Worm (Caenorhabditis elegans): ENCODE measurements around the gene W03G1.2.

W03G1.2 gene

ce11 chrIV:563417-563816, 39.0 kb downstream of the W03G1.2 start:
- TF ChIP-seq unc-62 (GFP tag; optimal IDR thresholded peaks at IDR 0.05) = no peak

DNA sequence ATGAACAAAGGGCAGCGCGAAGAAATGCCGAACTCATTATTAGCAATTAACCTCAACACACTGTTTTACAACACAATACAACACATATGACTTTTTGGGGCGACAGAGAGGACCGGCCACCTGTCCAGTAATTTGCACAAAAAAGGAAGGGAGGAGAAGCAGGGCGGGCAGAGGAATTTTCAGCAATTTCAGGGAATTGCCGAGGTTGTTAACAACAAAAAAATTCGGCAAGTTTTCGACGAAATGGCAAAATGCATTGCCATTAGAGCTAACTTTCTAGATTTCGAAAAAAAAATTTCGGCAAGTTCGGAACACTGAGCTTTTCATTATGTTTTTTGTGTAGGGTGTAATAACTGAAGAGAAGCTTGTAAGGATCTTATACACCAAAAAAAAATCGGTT, 39.5 kb downstream of the W03G1.2 start:
- no peak for TF ChIP-seq unc-62 (GFP tag; optimal IDR thresholded peaks at IDR 0.05)

ce11 chrIV:570799-571300, 46.4 kb downstream of the W03G1.2 start, which contains the start of gene F56A11.5:
TSS of gene F56A11.5 (minus strand) at chrIV:570849.
- TF ChIP-seq unc-62 (GFP tag; optimal IDR thresholded peaks at IDR 0.05) = no peak

DNA sequence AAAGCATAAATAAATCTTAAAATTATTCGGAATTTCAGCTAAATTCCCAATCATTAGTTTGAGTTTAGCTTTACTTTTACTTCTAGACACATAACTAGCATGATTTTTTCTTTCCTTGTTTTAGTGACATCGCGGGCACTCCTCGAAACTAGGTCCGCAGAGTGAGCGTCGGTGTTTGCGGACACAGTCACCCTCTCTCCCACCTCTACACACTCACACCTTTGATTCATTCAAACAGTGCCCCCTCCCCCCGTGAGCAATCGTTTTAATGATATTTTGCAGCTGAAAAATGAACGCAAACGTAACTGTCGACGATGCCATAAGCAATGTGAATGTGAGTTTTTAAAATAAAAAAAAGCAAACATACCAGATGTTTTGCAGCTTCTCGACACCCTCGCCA, 48.0 kb downstream of the W03G1.2 start, which contains the start of gene gex-2:
Gene gex-2 (plus strand): TSS at position 283 of the 400 bp plus-strand sequence.
- TF ChIP-seq unc-62 (GFP tag; optimal IDR thresholded peaks at IDR 0.05) = no peak

Data from whole organism, dauer.